Fruit fly (Drosophila melanogaster) whole organism, embryonic: Measurements from ENCODE around the gene Mtp.

ENCODE experiments used
- Bgb ChIP-seq: fragments of 200-800 bp; sonication (Bioruptor generic); IDR thresholded peaks from 2 replicates; pipeline ENCODE4 v1.3.6; 2022; ENCODE audit warnings: missing biosample characterization, missing genetic modification characterization; ENCODE audit not compliant: partially characterized antibody
- Bteb2 ChIP-seq: fragments of 200-800 bp; sonication (Bioruptor generic); optimal IDR thresholded peaks from 2 replicates; lab custom pipeline; 2016; ENCODE audit warnings: missing biosample characterization, missing genetic modification characterization
- CG10979 ChIP-seq: fragments of 200-800 bp; sonication (Bioruptor generic); optimal IDR thresholded peaks from 2 replicates; lab custom pipeline; 2018; ENCODE audit warnings: missing biosample characterization, mild to moderate bottlenecking, missing genetic modification characterization, moderate library complexity
- CG11247 ChIP-seq: fragments of 200-800 bp; sonication (Bioruptor generic); IDR thresholded peaks from 2 replicates; pipeline ENCODE4 v1.3.6; 2022; ENCODE audit warnings: missing biosample characterization, missing genetic modification characterization
- CG11456 ChIP-seq: fragments of 200-800 bp; sonication (Bioruptor generic); IDR thresholded peaks from 3 replicates; pipeline ENCODE4 v1.3.6; 2022; ENCODE audit warnings: missing biosample characterization, missing genetic modification characterization
- CG12391 ChIP-seq: fragments of 200-800 bp; sonication (Bioruptor generic); optimal IDR thresholded peaks from 3 replicates; lab custom pipeline; 2018; ENCODE audit warnings: missing biosample characterization, mild to moderate bottlenecking, missing genetic modification characterization, moderate library complexity
- CG12769 ChIP-seq: fragments of 200-800 bp; sonication (Bioruptor generic); optimal IDR thresholded peaks from 2 replicates; lab custom pipeline; 2019; ENCODE audit warnings: missing biosample characterization, mild to moderate bottlenecking, missing genetic modification characterization, moderate library complexity
- CG14965 ChIP-seq: fragments of 200-800 bp; sonication (Bioruptor generic); optimal IDR thresholded peaks from 2 replicates; lab custom pipeline; 2016; ENCODE audit warnings: missing biosample characterization, missing genetic modification characterization, borderline replicate concordance
- CG15696 ChIP-seq: fragments of 200-800 bp; sonication (Bioruptor generic); optimal IDR thresholded peaks from 2 replicates; lab custom pipeline; 2019; ENCODE audit warnings: missing biosample characterization, mild to moderate bottlenecking, missing genetic modification characterization, moderate library complexity
- CG1602 ChIP-seq: fragments of 200-800 bp; sonication (Bioruptor generic); optimal IDR thresholded peaks from 3 replicates; lab custom pipeline; 2016; ENCODE audit warnings: missing biosample characterization, missing genetic modification characterization
- CG17328 ChIP-seq: fragments of 200-800 bp; sonication (Bioruptor generic); IDR thresholded peaks from 2 replicates; pipeline ENCODE4 v1.3.6; 2022; ENCODE audit warnings: missing biosample characterization, missing genetic modification characterization
- CG18599 ChIP-seq: fragments of 200-800 bp; sonication (Bioruptor generic); optimal IDR thresholded peaks from 3 replicates; lab custom pipeline; 2017; ENCODE audit warnings: missing biosample characterization, missing genetic modification characterization, mild to moderate bottlenecking, moderate library complexity, missing genetic modification reagents
- CG32772 ChIP-seq: fragments of 200-800 bp; sonication (Bioruptor generic); IDR thresholded peaks from 2 replicates; pipeline ENCODE4 v1.3.6; 2022; ENCODE audit warnings: missing biosample characterization, missing genetic modification characterization
- CG3281 ChIP-seq: fragments of 200-800 bp; sonication (Bioruptor generic); optimal IDR thresholded peaks from 3 replicates; lab custom pipeline; 2017; ENCODE audit warnings: missing biosample characterization, mild to moderate bottlenecking, missing genetic modification characterization
- CG33213 ChIP-seq: fragments of 200-800 bp; sonication (Bioruptor generic); optimal IDR thresholded peaks from 3 replicates; lab custom pipeline; 2016; ENCODE audit warnings: missing biosample characterization, missing genetic modification characterization
- CG6254 ChIP-seq: fragments of 200-800 bp; sonication (Bioruptor generic); optimal IDR thresholded peaks from 3 replicates; lab custom pipeline; 2017; ENCODE audit warnings: mild to moderate bottlenecking, missing biosample characterization, missing genetic modification reagents, missing genetic modification characterization
- CG6813 ChIP-seq: fragments of 200-800 bp; sonication (Bioruptor generic); optimal IDR thresholded peaks from 2 replicates; lab custom pipeline; 2017; ENCODE audit warnings: missing biosample characterization, missing genetic modification characterization, mild to moderate bottlenecking, moderate library complexity, missing genetic modification reagents
- CG8290 ChIP-seq, 3 experiments: fragments of 200-800 bp; sonication (Bioruptor generic); optimal IDR thresholded peaks; 2 replicates each; lab custom pipeline; 2016 to 2019; ENCODE audit warnings: missing biosample characterization in 3 of 3, missing genetic modification characterization in 3 of 3, mild to moderate bottlenecking in 2 of 3, moderate library complexity in 1 of 3
- Dp ChIP-seq: fragments of 200-800 bp; sonication (Bioruptor generic); optimal IDR thresholded peaks from 2 replicates; lab custom pipeline; 2018; ENCODE audit warnings: missing biosample characterization, mild to moderate bottlenecking, missing genetic modification characterization, moderate library complexity
- Ets65A ChIP-seq: fragments of 200-800 bp; sonication (Bioruptor generic); peaks from one replicate; lab custom pipeline; 2016; ENCODE audit warnings: missing biosample characterization, missing genetic modification characterization
- Fer2 ChIP-seq: fragments of 200-800 bp; sonication (Bioruptor generic); optimal IDR thresholded peaks from 2 replicates; lab custom pipeline; 2018; ENCODE audit warnings: missing biosample characterization, mild to moderate bottlenecking, missing genetic modification characterization, moderate library complexity
- Gsc ChIP-seq: fragments of 200-800 bp; sonication (Bioruptor generic); IDR thresholded peaks from 2 replicates; pipeline ENCODE4 v1.3.6; 2022; ENCODE audit warnings: missing biosample characterization, missing genetic modification characterization
- H15 ChIP-seq: fragments of 200-800 bp; sonication (Bioruptor generic); IDR thresholded peaks from 3 replicates; pipeline ENCODE4 v1.3.6; 2022; ENCODE audit warnings: missing biosample characterization, missing genetic modification characterization
- Hey ChIP-seq: fragments of 200-800 bp; sonication (Bioruptor generic); optimal IDR thresholded peaks from 3 replicates; lab custom pipeline; 2018; ENCODE audit warnings: missing biosample characterization, mild to moderate bottlenecking, missing genetic modification characterization
- Med ChIP-seq: fragments of 200-800 bp; sonication (Bioruptor generic); peaks from one replicate; lab custom pipeline; 2016; ENCODE audit warnings: missing biosample characterization, missing genetic modification characterization, mild to moderate bottlenecking, inconsistent platforms, moderate library complexity
- NK7.1 ChIP-seq: fragments of 200-800 bp; sonication (Bioruptor generic); optimal IDR thresholded peaks from 3 replicates; lab custom pipeline; 2016; ENCODE audit warnings: missing biosample characterization, missing genetic modification characterization
- ab ChIP-seq: fragments of 200-800 bp; sonication (Bioruptor generic); optimal IDR thresholded peaks from 2 replicates; lab custom pipeline; 2016; ENCODE audit warnings: missing biosample characterization, missing genetic modification characterization
- ac ChIP-seq: fragments of 200-800 bp; sonication (Bioruptor generic); optimal IDR thresholded peaks from 3 replicates; lab custom pipeline; 2017; ENCODE audit warnings: missing biosample characterization, mild to moderate bottlenecking, missing genetic modification characterization
- ara ChIP-seq: fragments of 200-800 bp; sonication (Bioruptor generic); IDR thresholded peaks from 2 replicates; pipeline ENCODE4 v1.3.6; 2022; ENCODE audit warnings: missing biosample characterization, missing genetic modification characterization
- bab2 ChIP-seq: fragments of 200-800 bp; sonication (Bioruptor generic); optimal IDR thresholded peaks from 2 replicates; lab custom pipeline; 2016; ENCODE audit warnings: missing biosample characterization, missing genetic modification characterization
- cg ChIP-seq: fragments of 200-800 bp; sonication (Bioruptor generic); optimal IDR thresholded peaks from 3 replicates; lab custom pipeline; 2019; ENCODE audit warnings: missing biosample characterization, mild to moderate bottlenecking, missing genetic modification characterization, moderate library complexity
- chinmo ChIP-seq: fragments of 200-800 bp; sonication (Bioruptor generic); IDR thresholded peaks from 4 replicates; pipeline ENCODE4 v1.3.6; 2022; ENCODE audit warnings: missing biosample characterization, missing genetic modification characterization; ENCODE audit not compliant: partially characterized antibody
- chn ChIP-seq: fragments of 200-800 bp; sonication (Bioruptor generic); optimal IDR thresholded peaks from 2 replicates; lab custom pipeline; 2016; ENCODE audit warnings: missing biosample characterization, missing genetic modification characterization
- ci ChIP-seq: fragments of 200-800 bp; sonication (Bioruptor generic); IDR thresholded peaks from 3 replicates; pipeline ENCODE4 v1.3.6; 2022; ENCODE audit warnings: missing biosample characterization, missing genetic modification characterization
- da ChIP-seq: fragments of 200-800 bp; sonication (Bioruptor generic); optimal IDR thresholded peaks from 2 replicates; lab custom pipeline; 2016; ENCODE audit warnings: missing biosample characterization, missing genetic modification characterization
- disco-r ChIP-seq: fragments of 200-800 bp; sonication (Bioruptor generic); optimal IDR thresholded peaks from 2 replicates; lab custom pipeline; 2016; ENCODE audit warnings: missing biosample characterization, missing genetic modification characterization
- dmrt99B ChIP-seq: fragments of 200-800 bp; sonication (Bioruptor generic); optimal IDR thresholded peaks from 2 replicates; lab custom pipeline; 2018; ENCODE audit warnings: missing biosample characterization, mild to moderate bottlenecking, missing genetic modification characterization, moderate library complexity
- dpn ChIP-seq, 2 experiments: fragments of 200-800 bp; sonication (Bioruptor generic); optimal IDR thresholded peaks; 3 replicates each; lab custom pipeline; 2016; ENCODE audit warnings: missing biosample characterization in 2 of 2, missing genetic modification characterization in 2 of 2
- eve ChIP-seq, 2 experiments: fragments of >200 bp; optimal IDR thresholded peaks; 2 replicates each; lab custom pipeline; 2017; ENCODE audit warnings: missing biosample characterization in 2 of 2, missing genetic modification characterization in 2 of 2
- fd64A ChIP-seq: fragments of 200-800 bp; sonication (Bioruptor generic); optimal IDR thresholded peaks from 3 replicates; lab custom pipeline; 2018; ENCODE audit warnings: missing biosample characterization, mild to moderate bottlenecking, missing genetic modification characterization
- lab ChIP-seq: fragments of 200-800 bp; sonication (Bioruptor generic); optimal IDR thresholded peaks from 3 replicates; lab custom pipeline; 2017; ENCODE audit warnings: missing biosample characterization, missing genetic modification characterization, mild to moderate bottlenecking, moderate library complexity, missing genetic modification reagents
- lbe ChIP-seq: fragments of 200-800 bp; sonication (Bioruptor generic); optimal IDR thresholded peaks from 2 replicates; lab custom pipeline; 2016; ENCODE audit warnings: missing biosample characterization, mild to moderate bottlenecking, missing genetic modification characterization
- lola ChIP-seq, 3 experiments: fragments of >200 bp in 2 of 3; fragments of 200-800 bp in 1 of 3; sonication (Bioruptor generic) in 1 of 3; optimal IDR thresholded peaks; 2 replicates each; lab custom pipeline; 2017 to 2019; ENCODE audit warnings: missing biosample characterization in 3 of 3, missing genetic modification characterization in 3 of 3, mild to moderate bottlenecking in 1 of 3, moderate library complexity in 1 of 3
- luna ChIP-seq: fragments of 200-800 bp; sonication (Bioruptor generic); optimal IDR thresholded peaks from 2 replicates; lab custom pipeline; 2016; ENCODE audit warnings: missing biosample characterization, missing genetic modification characterization
- pum ChIP-seq: fragments of 200-800 bp; sonication (Bioruptor generic); optimal IDR thresholded peaks from 2 replicates; lab custom pipeline; 2016; ENCODE audit warnings: missing biosample characterization, missing genetic modification characterization
- schlank ChIP-seq: fragments of 200-800 bp; sonication (Bioruptor generic); optimal IDR thresholded peaks from 2 replicates; lab custom pipeline; 2018; ENCODE audit warnings: missing biosample characterization, mild to moderate bottlenecking, missing genetic modification characterization
- trh ChIP-seq: fragments of 200-800 bp; sonication (Bioruptor generic); optimal IDR thresholded peaks from 2 replicates; lab custom pipeline; 2016; ENCODE audit warnings: missing biosample characterization, missing genetic modification characterization

Mtp gene

dm6 chr2L:20971659-20972314 is 49.1 kb upstream of the Mtp start (continued):
- TF ChIP-seq CG17328 (GFP tag; lab: Robert Waterston, UW): no peak
- TF ChIP-seq, all 482 proteins: peak for 11

- no peak for TF ChIP-seq bab2 (GFP tag; lab: Kevin White, UChicago)
- no peak for TF ChIP-seq CG11247 (GFP tag; lab: Robert Waterston, UW)
- TF ChIP-seq CG6254 (GFP tag; lab: Kevin White, UChicago): no peak
- TF ChIP-seq trh (GFP tag; lab: Kevin White, UChicago): no peak
- no peak for TF ChIP-seq lola (GFP tag; optimal IDR thresholded peaks at IDR 0.05; lab: Kevin White, UChicago)
- no peak for TF ChIP-seq CG1602
- no peak for TF ChIP-seq NK7.1 (GFP tag; lab: Kevin White, UChicago)
- peak; percentile 50 for TF ChIP-seq CG12769 (tag; lab: Kevin White, UChicago)
- TF ChIP-seq Dp (GFP tag; lab: Kevin White, UChicago): no peak
- TF ChIP-seq CG11456 (GFP tag; lab: Robert Waterston, UW): 0 out of 3 replicates have a peak, but pooled peaks have one; percentile 5
- TF ChIP-seq CG3281 (GFP tag; lab: Kevin White, UChicago): no peak
- TF ChIP-seq ci (GFP tag; lab: Robert Waterston, UW): 0 out of 3 replicates have a peak, but pooled peaks have one; percentile 31
- no peak for TF ChIP-seq Hey
- no peak for TF ChIP-seq CG33213 (GFP tag; lab: Kevin White, UChicago)
- no peak for TF ChIP-seq disco-r (GFP tag; lab: Kevin White, UChicago)
- peak; percentile 45 for TF ChIP-seq Med (GFP tag; lab: Kevin White, UChicago)
- TF ChIP-seq ara: no peak
- TF ChIP-seq lbe (GFP tag; lab: Kevin White, UChicago): no peak
- TF ChIP-seq schlank (tag; lab: Kevin White, UChicago): no peak
- no peak for TF ChIP-seq pum (GFP tag; lab: Kevin White, UChicago)
- no peak for TF ChIP-seq chn
- TF ChIP-seq H15 (GFP tag; lab: Robert Waterston, UW): no peak
- no peak for TF ChIP-seq da (GFP tag; lab: Kevin White, UChicago)
- no peak for TF ChIP-seq fd64A (GFP tag; lab: Kevin White, UChicago)
- TF ChIP-seq ab: no peak
- TF ChIP-seq eve (GFP tag; optimal IDR thresholded peaks at IDR 0.05; lab: Kevin White, UChicago): no peak
- TF ChIP-seq CG18599: peak; percentile 11
- peak; percentile 81 for TF ChIP-seq Ets65A (GFP tag; lab: Kevin White, UChicago)
- no peak for TF ChIP-seq Gsc (GFP tag; lab: Robert Waterston, UW)
- TF ChIP-seq luna (GFP tag; lab: Kevin White, UChicago): no peak
- no peak for TF ChIP-seq Bteb2 (GFP tag; lab: Kevin White, UChicago)
- no peak for TF ChIP-seq CG12391
- TF ChIP-seq lab (GFP tag; lab: Kevin White, UChicago): peak; percentile 8
- TF ChIP-seq Fer2: no peak
- no peak for TF ChIP-seq Bgb (GFP tag; lab: Robert Waterston, UW)
- TF ChIP-seq CG32772 (GFP tag; lab: Robert Waterston, UW): no peak
- no peak for TF ChIP-seq CG8290 (GFP tag; optimal IDR thresholded peaks at IDR 0.05; lab: Kevin White, UChicago)
- TF ChIP-seq CG8290 (tag; optimal IDR thresholded peaks at IDR 0.05; lab: Kevin White, UChicago): peak in 1 of 2 experiments; percentile 27
- TF ChIP-seq CG10979 (tag; lab: Kevin White, UChicago): no peak
- TF ChIP-seq cg (GFP tag; lab: Kevin White, UChicago): peak; percentile 67
- TF ChIP-seq dmrt99B (tag; lab: Kevin White, UChicago): no peak
- TF ChIP-seq CG14965: no peak
- no peak for TF ChIP-seq CG15696
- peak; percentile 74; the same call in 1 of the 4 replicates for TF ChIP-seq chinmo
- TF ChIP-seq CG6813 (GFP tag; lab: Kevin White, UChicago): no peak
- no peak for TF ChIP-seq ac
- no peak for TF ChIP-seq dpn (GFP tag; optimal IDR thresholded peaks at IDR 0.05; lab: Kevin White, UChicago)
These were observed 48.1 kb upstream of the Mtp start for dm6 chr2L:20970792-20971191.
